Worm (Caenorhabditis elegans) whole organism, young adult: ENCODE results near the gene F11F1.1.

Experiments
- ama-1 ChIP-seq, 3 experiments: fragments of 150-350 bp in 1 of 3; sonication (generic microtip) in 2 of 3; optimal IDR thresholded peaks; 2 replicates each; lab custom pipeline; 2014 to 2018; ENCODE audit warnings: missing biosample characterization in 2 of 3, missing genetic modification characterization in 2 of 3, missing genetic modification reagents in 2 of 3
- ceh-40 ChIP-seq: fragments of 200-800 bp; sonication (Bioruptor generic); IDR thresholded peaks from 2 replicates; pipeline ENCODE4 v1.3.6; 2022; ENCODE audit warnings: missing genetic modification characterization, missing compliant biosample characterization
- efl-1 ChIP-seq: fragments of 150-350 bp; optimal IDR thresholded peaks from 2 replicates; lab custom pipeline; 2014; ENCODE audit warnings: missing biosample characterization, missing genetic modification reagents, missing genetic modification characterization
- lin-35 ChIP-seq, 3 experiments: fragments of 150-350 bp in 2 of 3; sonication (generic microtip) in 1 of 3; optimal IDR thresholded peaks; 2 replicates each; lab custom pipeline; 2014 to 2018; ENCODE audit warnings: missing biosample characterization in 3 of 3, missing genetic modification characterization in 3 of 3, missing genetic modification reagents in 3 of 3
- lin-40 ChIP-seq: sonication (generic microtip); optimal IDR thresholded peaks from 2 replicates; lab custom pipeline; 2016; ENCODE audit warnings: missing genetic modification characterization, mild to moderate bottlenecking, missing compliant biosample characterization, missing genotype, missing genetic modification reagents
- madf-10 ChIP-seq: sonication (generic microtip); optimal IDR thresholded peaks from 2 replicates; lab custom pipeline; 2016; ENCODE audit warnings: mild to moderate bottlenecking, missing genetic modification characterization, missing compliant biosample characterization
- nfya-1 ChIP-seq: sonication (generic microtip); optimal IDR thresholded peaks from 2 replicates; lab custom pipeline; 2017; ENCODE audit warnings: antibody characterized with exemption, missing compliant biosample characterization, missing genetic modification characterization, borderline replicate concordance; ENCODE audit not compliant: insufficient read depth
- nhr-90 ChIP-seq: sonication (generic microtip); optimal IDR thresholded peaks from 2 replicates; lab custom pipeline; 2016; ENCODE audit warnings: missing genotype, mild to moderate bottlenecking, missing genetic modification characterization, missing compliant biosample characterization
- snpc-1.1 ChIP-seq: sonication (generic microtip); optimal IDR thresholded peaks from 2 replicates; lab custom pipeline; 2017; ENCODE audit warnings: missing genetic modification characterization, mild to moderate bottlenecking, missing compliant biosample characterization, antibody characterized with exemption, moderate library complexity, missing genotype, missing genetic modification reagents; ENCODE audit not compliant: insufficient read depth
- snpc-4 ChIP-seq, 5 experiments: fragments of 150-350 bp in 1 of 5; sonication (generic microtip) in 4 of 5; optimal IDR thresholded peaks; 2 replicates each; lab custom pipeline; 2014 to 2018; ENCODE audit warnings: missing genetic modification characterization in 5 of 5, missing biosample characterization in 3 of 5, antibody characterized with exemption in 2 of 5, mild to moderate bottlenecking in 2 of 5, missing compliant biosample characterization in 2 of 5, missing genotype in 2 of 5, moderate library complexity in 2 of 5, missing genetic modification reagents in 1 of 5
- tlf-1 ChIP-seq: fragments of 200-800 bp; sonication (Bioruptor generic); optimal IDR thresholded peaks from 2 replicates; lab custom pipeline; 2018; ENCODE audit warnings: mild to moderate bottlenecking, missing genetic modification characterization, missing compliant biosample characterization

DNA sequence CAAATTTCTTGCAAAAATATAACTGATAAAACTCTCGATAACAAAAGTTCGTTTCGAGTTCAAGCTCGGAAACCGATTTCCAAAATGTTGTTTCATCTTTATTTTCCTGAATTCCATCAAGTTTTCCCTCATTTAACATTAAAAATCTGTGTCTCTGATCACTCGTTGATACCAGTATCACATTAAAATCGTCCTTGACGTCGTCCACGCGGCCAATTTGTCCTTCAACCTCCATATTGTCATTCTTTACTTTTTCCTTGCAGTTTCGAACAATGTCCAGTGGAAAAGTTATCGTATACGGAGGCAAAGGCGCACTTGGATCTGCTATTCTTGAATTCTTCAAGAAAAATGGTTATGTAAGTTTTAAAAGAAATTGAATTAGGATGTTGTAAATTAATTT lies 1.7 kb upstream of the F11F1.1 start, which contains the start of gene qdpr-1:
- TF ChIP-seq efl-1 (GFP tag; lab: Kevin White, UChicago) (no peak), nfya-1 (tag; lab: Kevin White, UChicago) (no peak), snpc-1.1 (tag; lab: Kevin White, UChicago) (no peak), tlf-1 (GFP tag; lab: Kevin White, UChicago) (no peak), ama-1 (optimal IDR thresholded peaks at IDR 0.05; lab: Kevin White, UChicago) (no peak), ama-1 (GFP tag; optimal IDR thresholded peaks at IDR 0.05; lab: Kevin White, UChicago) (no peak), lin-40 (tag; lab: Kevin White, UChicago) (no peak), snpc-4 (GFP tag; optimal IDR thresholded peaks at IDR 0.05; lab: Kevin White, UChicago) (no peak), snpc-4 (tag; optimal IDR thresholded peaks at IDR 0.05; lab: Kevin White, UChicago) (no peak), lin-35 (GFP tag; optimal IDR thresholded peaks at IDR 0.05; lab: Kevin White, UChicago) (no peak), nhr-90 (tag; lab: Kevin White, UChicago) (no peak), madf-10 (tag; lab: Kevin White, UChicago) (no peak), ceh-40 (GFP tag; lab: Robert Waterston, UW) (no peak)
